Fruit fly (Drosophila melanogaster): ENCODE data around the gene VhaAC45RP.

dm6 chr3R:30129019-30129418 lies 37.2 kb downstream of the VhaAC45RP start, which contains the start of gene Ppi1:
- TF ChIP-seq psq (GFP tag; optimal IDR thresholded peaks at IDR 0.05): no peak
- no peak for TF ChIP-seq pan (optimal IDR thresholded peaks at IDR 0.05)
- TF ChIP-seq fru (GFP tag; optimal IDR thresholded peaks at IDR 0.05): no peak
- no peak for TF ChIP-seq N (GFP tag; optimal IDR thresholded peaks at IDR 0.05)
- TF ChIP-seq dmrt93B (GFP tag; optimal IDR thresholded peaks at IDR 0.05): no peak
- TF ChIP-seq Hnf4 (GFP tag; optimal IDR thresholded peaks at IDR 0.05): no peak
- TF ChIP-seq CrebA (GFP tag; optimal IDR thresholded peaks at IDR 0.05; ENCODE audit: borderline replicate concordance): no peak
- no peak for TF ChIP-seq Abd-B (GFP tag; optimal IDR thresholded peaks at IDR 0.05)
- no peak for TF ChIP-seq ey (GFP tag; optimal IDR thresholded peaks at IDR 0.05)
